Worm (Caenorhabditis elegans) whole organism, L1 larva: ENCODE measurements around the gene pkn-1.

Experiments used
- C16A3.4 ChIP-seq: fragments of 150-350 bp; optimal IDR thresholded peaks from 2 replicates; lab custom pipeline; 2014; ENCODE audit warnings: missing biosample characterization, missing genetic modification characterization
- C34B4.2 ChIP-seq: sonication (generic microtip); optimal IDR thresholded peaks from 2 replicates; lab custom pipeline; 2017; ENCODE audit warnings: mild to moderate bottlenecking, missing genetic modification characterization, missing compliant biosample characterization
- F16B12.6 ChIP-seq: fragments of 150-350 bp; optimal IDR thresholded peaks from 2 replicates; lab custom pipeline; 2014; ENCODE audit warnings: missing biosample characterization, missing genetic modification characterization
- aha-1 ChIP-seq: fragments of 150-350 bp; optimal IDR thresholded peaks from 2 replicates; lab custom pipeline; 2014; ENCODE audit warnings: missing biosample characterization, missing genetic modification characterization
- alr-1 ChIP-seq: fragments of 200-800 bp; sonication (Bioruptor generic); optimal IDR thresholded peaks from 2 replicates; lab custom pipeline; 2018; ENCODE audit warnings: borderline replicate concordance, mild to moderate bottlenecking, missing genetic modification characterization, missing compliant biosample characterization
- blmp-1 ChIP-seq: fragments of 150-350 bp; optimal IDR thresholded peaks from 2 replicates; lab custom pipeline; 2014; ENCODE audit warnings: missing biosample characterization, missing genetic modification characterization
- ceh-63 ChIP-seq: fragments of 200-800 bp; sonication (Bioruptor generic); optimal IDR thresholded peaks from 2 replicates; lab custom pipeline; 2018; ENCODE audit warnings: mild to moderate bottlenecking, missing genetic modification characterization, missing compliant biosample characterization
- ceh-8 ChIP-seq: fragments of 200-800 bp; sonication (Bioruptor generic); optimal IDR thresholded peaks from 2 replicates; lab custom pipeline; 2018; ENCODE audit warnings: mild to moderate bottlenecking, missing genetic modification characterization, moderate library complexity, missing compliant biosample characterization
- ceh-82 ChIP-seq, 3 experiments: fragments of 150-350 bp in 1 of 3; sonication (generic microtip) in 2 of 3; optimal IDR thresholded peaks; 2 replicates each; lab custom pipeline; 2014 to 2017; ENCODE audit warnings: missing biosample characterization in 3 of 3, missing genetic modification characterization in 3 of 3
- ceh-88 ChIP-seq: fragments of 200-800 bp; sonication (Bioruptor generic); IDR thresholded peaks from 2 replicates; pipeline ENCODE4 v1.3.6; 2022; ENCODE audit warnings: missing genetic modification characterization, missing compliant biosample characterization
- ces-1 ChIP-seq: fragments of 150-350 bp; optimal IDR thresholded peaks from 2 replicates; lab custom pipeline; 2014; ENCODE audit warnings: missing biosample characterization, missing genetic modification reagents, missing genetic modification characterization
- efl-1 ChIP-seq, 4 experiments: fragments of 150-350 bp; optimal IDR thresholded peaks in 3 of 4; peaks in 1 of 4; 1 replicate in 1 of 4; 2 replicates in 3 of 4; lab custom pipeline; 2014; ENCODE audit warnings: missing biosample characterization in 2 of 4, missing genetic modification characterization in 2 of 4, missing genetic modification reagents in 2 of 4
- elt-2 ChIP-seq: sonication (generic microtip); optimal IDR thresholded peaks from 2 replicates; lab custom pipeline; 2016; ENCODE audit warnings: missing genetic modification characterization, mild to moderate bottlenecking, inconsistent platforms, missing compliant biosample characterization, missing genetic modification reagents
- ets-5 ChIP-seq: fragments of 200-800 bp; sonication (Bioruptor generic); IDR thresholded peaks from 2 replicates; pipeline ENCODE4 v1.3.6; 2022; ENCODE audit warnings: missing genetic modification characterization, missing compliant biosample characterization
- fkh-4 ChIP-seq: sonication (generic microtip); optimal IDR thresholded peaks from 2 replicates; lab custom pipeline; 2016; ENCODE audit warnings: missing compliant biosample characterization, missing genetic modification characterization, borderline replicate concordance
- grh-1 ChIP-seq: fragments of 200-800 bp; sonication (Bioruptor generic); IDR thresholded peaks from 2 replicates; pipeline ENCODE4 v1.3.6; 2022; ENCODE audit warnings: missing genetic modification reagents, missing genetic modification characterization, missing compliant biosample characterization
- hlh-4 ChIP-seq: sonication (generic microtip); optimal IDR thresholded peaks from 2 replicates; lab custom pipeline; 2016; ENCODE audit warnings: mild to moderate bottlenecking, missing genetic modification characterization, missing compliant biosample characterization
- hpl-2 ChIP-seq: fragments of 150-350 bp; optimal IDR thresholded peaks from 2 replicates; lab custom pipeline; 2014; ENCODE audit warnings: missing biosample characterization, missing genetic modification reagents, missing genetic modification characterization
- lin-14 ChIP-seq: fragments of 200-800 bp; sonication (Bioruptor generic); optimal IDR thresholded peaks from 2 replicates; lab custom pipeline; 2018; ENCODE audit warnings: mild to moderate bottlenecking, missing genetic modification characterization, moderate library complexity, missing compliant biosample characterization
- lir-3 ChIP-seq: sonication (generic microtip); optimal IDR thresholded peaks from 2 replicates; lab custom pipeline; 2016; ENCODE audit warnings: mild to moderate bottlenecking, missing genetic modification characterization, moderate library complexity, missing compliant biosample characterization; ENCODE audit not compliant: poor library complexity
- lsy-2 ChIP-seq, 2 experiments: fragments of 150-350 bp; optimal IDR thresholded peaks; 2 replicates each; lab custom pipeline; 2014; ENCODE audit warnings: missing biosample characterization in 2 of 2, missing genetic modification characterization in 2 of 2
- mef-2 ChIP-seq: fragments of 150-350 bp; optimal IDR thresholded peaks from 2 replicates; lab custom pipeline; 2014; ENCODE audit warnings: missing biosample characterization, missing genetic modification characterization
- mep-1 ChIP-seq: fragments of 150-350 bp; optimal IDR thresholded peaks from 2 replicates; lab custom pipeline; 2014; ENCODE audit warnings: missing biosample characterization, missing genetic modification characterization
- nhr-19 ChIP-seq: fragments of 200-800 bp; sonication (Bioruptor generic); conservative IDR thresholded peaks from 2 replicates; pipeline ENCODE4 v1.3.6; 2022; ENCODE audit warnings: missing genetic modification characterization, missing compliant biosample characterization
- nhr-20 ChIP-seq: sonication (generic microtip); optimal IDR thresholded peaks from 2 replicates; lab custom pipeline; 2016; ENCODE audit warnings: mild to moderate bottlenecking, missing genetic modification characterization, missing compliant biosample characterization
- nhr-28 ChIP-seq: fragments of 150-350 bp; optimal IDR thresholded peaks from 2 replicates; lab custom pipeline; 2014; ENCODE audit warnings: missing biosample characterization, missing genetic modification characterization
- nhr-47 ChIP-seq: sonication (generic microtip); optimal IDR thresholded peaks from 2 replicates; lab custom pipeline; 2016; ENCODE audit warnings: mild to moderate bottlenecking, missing genetic modification characterization, moderate library complexity, missing compliant biosample characterization
- nhr-71 ChIP-seq: sonication (generic microtip); optimal IDR thresholded peaks from 2 replicates; lab custom pipeline; 2016; ENCODE audit warnings: mild to moderate bottlenecking, missing genetic modification characterization, moderate library complexity, missing compliant biosample characterization
- nhr-77 ChIP-seq: fragments of 150-350 bp; optimal IDR thresholded peaks from 2 replicates; lab custom pipeline; 2014; ENCODE audit warnings: missing biosample characterization, missing genetic modification characterization
- nhr-84 ChIP-seq: sonication (generic microtip); optimal IDR thresholded peaks from 2 replicates; lab custom pipeline; 2017; ENCODE audit warnings: missing biosample characterization, missing genetic modification characterization
- nhr-85 ChIP-seq: sonication (generic microtip); peaks from one replicate; lab custom pipeline; 2016; ENCODE audit warnings: missing genetic modification characterization, inconsistent platforms, missing compliant biosample characterization
- pag-3 ChIP-seq: sonication (generic microtip); optimal IDR thresholded peaks from 2 replicates; lab custom pipeline; 2017; ENCODE audit warnings: missing genetic modification characterization, mild to moderate bottlenecking, missing compliant biosample characterization, antibody characterized with exemption, borderline replicate concordance; ENCODE audit not compliant: insufficient read depth
- pax-3 ChIP-seq: fragments of 200-800 bp; sonication (Bioruptor generic); optimal IDR thresholded peaks from 2 replicates; lab custom pipeline; 2018; ENCODE audit warnings: mild to moderate bottlenecking, missing genetic modification characterization, moderate library complexity, missing compliant biosample characterization
- rnt-1 ChIP-seq: sonication (generic microtip); optimal IDR thresholded peaks from 2 replicates; lab custom pipeline; 2016; ENCODE audit warnings: mild to moderate bottlenecking, missing genetic modification characterization, moderate library complexity, missing compliant biosample characterization
- snpc-4 ChIP-seq: fragments of 150-350 bp; optimal IDR thresholded peaks from 2 replicates; lab custom pipeline; 2014; ENCODE audit warnings: missing biosample characterization, missing genetic modification characterization
- snu-23 ChIP-seq: sonication (generic microtip); optimal IDR thresholded peaks from 2 replicates; lab custom pipeline; 2016; ENCODE audit warnings: missing genetic modification characterization, missing compliant biosample characterization
- sup-37 ChIP-seq: fragments of 200-800 bp; sonication (Bioruptor generic); optimal IDR thresholded peaks from 2 replicates; lab custom pipeline; 2018; ENCODE audit warnings: mild to moderate bottlenecking, missing genetic modification characterization, missing compliant biosample characterization
- swsn-7 ChIP-seq: sonication (generic microtip); optimal IDR thresholded peaks from 2 replicates; lab custom pipeline; 2016; ENCODE audit warnings: missing genetic modification characterization, missing compliant biosample characterization
- tbx-2 ChIP-seq: sonication (generic microtip); optimal IDR thresholded peaks from 2 replicates; lab custom pipeline; 2016; ENCODE audit warnings: missing genetic modification characterization, missing compliant biosample characterization
- tlp-1 ChIP-seq: fragments of 150-350 bp; optimal IDR thresholded peaks from 2 replicates; lab custom pipeline; 2014; ENCODE audit warnings: missing biosample characterization, missing genetic modification characterization
- unc-30 ChIP-seq: sonication (generic microtip); optimal IDR thresholded peaks from 2 replicates; lab custom pipeline; 2017; ENCODE audit warnings: missing biosample characterization, missing genetic modification characterization
- unc-86 ChIP-seq: sonication (generic microtip); optimal IDR thresholded peaks from 2 replicates; lab custom pipeline; 2016; ENCODE audit warnings: missing genetic modification characterization, missing compliant biosample characterization
- vab-15 ChIP-seq: sonication (generic microtip); optimal IDR thresholded peaks from 2 replicates; lab custom pipeline; 2017; ENCODE audit warnings: missing genotype, mild to moderate bottlenecking, missing genetic modification characterization, missing compliant biosample characterization

Gene pkn-1

DNA sequence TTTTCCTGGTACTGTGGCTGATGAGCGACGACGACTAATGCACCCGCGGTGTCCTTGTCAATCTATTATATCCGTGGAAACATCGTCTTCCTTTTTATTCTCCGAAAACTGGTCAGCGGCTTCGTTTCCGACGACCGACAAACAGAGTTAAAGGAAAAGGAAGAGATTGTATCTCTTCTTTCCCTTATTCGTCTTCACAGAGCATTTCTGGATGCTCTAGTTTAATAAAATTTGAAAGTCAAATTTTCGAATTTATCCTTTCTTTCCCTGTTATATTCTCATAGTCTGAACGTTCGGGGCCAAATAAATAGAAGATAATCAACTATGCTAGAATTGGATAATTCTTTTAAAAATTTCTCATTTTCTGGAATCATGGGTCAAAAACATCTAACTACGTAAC is 4.2 kb upstream of the pkn-1 start:
- TF ChIP-seq alr-1 (tag; lab: Kevin White, UChicago) (no peak), blmp-1 (tag; lab: Kevin White, UChicago) (peak; percentile 44), lin-14 (GFP tag; lab: Kevin White, UChicago) (peak; percentile 7)

DNA sequence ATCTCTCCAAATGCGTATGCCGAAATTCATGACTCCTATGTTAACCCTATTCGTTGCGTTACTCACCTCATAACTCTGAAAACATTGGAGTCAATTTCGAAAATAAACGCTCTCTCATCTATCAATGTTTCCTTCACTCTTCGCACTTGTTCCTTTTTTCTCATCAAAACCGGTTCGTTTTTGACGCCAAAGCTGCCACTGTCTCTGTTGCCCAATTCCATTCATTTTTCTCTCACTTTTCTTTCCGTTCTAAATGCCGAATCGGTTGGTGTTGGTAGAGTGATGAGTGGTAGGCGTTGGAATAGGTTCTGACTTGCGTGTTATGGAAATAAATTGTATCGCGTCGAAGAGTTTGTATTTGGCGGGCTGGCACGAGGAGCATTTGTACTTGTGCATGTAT is 3.7 kb upstream of the pkn-1 start:
- TF ChIP-seq pag-3 (peak; percentile 43), hlh-4 (tag; lab: Kevin White, UChicago) (no peak), snu-23 (GFP tag; lab: Kevin White, UChicago) (peak; percentile 8), rnt-1 (tag; lab: Kevin White, UChicago) (no peak), ceh-88 (GFP tag; lab: Robert Waterston, UW) (no peak), nhr-85 (peak; percentile 71), nhr-84 (no peak), nhr-20 (no peak), aha-1 (no peak), fkh-4 (no peak), blmp-1 (tag; lab: Kevin White, UChicago) (peak; percentile 62), lin-14 (GFP tag; lab: Kevin White, UChicago) (peak; percentile 48), ceh-63 (GFP tag; lab: Kevin White, UChicago) (no peak), unc-86 (tag; lab: Kevin White, UChicago) (no peak)
- TF ChIP-seq, all 84 proteins: peak for 5

- TF ChIP-seq mep-1 (tag; lab: Kevin White, UChicago): peak; percentile 40
- no peak for TF ChIP-seq pax-3 (tag; lab: Kevin White, UChicago)
- TF ChIP-seq blmp-1 (tag; lab: Kevin White, UChicago): no peak
- TF ChIP-seq nhr-28 (tag; lab: Kevin White, UChicago): no peak
- no peak for TF ChIP-seq efl-1 (optimal IDR thresholded peaks at IDR 0.05; lab: Kevin White, UChicago)
- peak in 1 of 2 experiments; percentile 15 for TF ChIP-seq efl-1 (GFP tag; optimal IDR thresholded peaks at IDR 0.05 in 1 of 2; lab: Kevin White, UChicago)
- peak in 1 of 2 experiments; percentile 19 for TF ChIP-seq lsy-2 (tag; optimal IDR thresholded peaks at IDR 0.05; lab: Kevin White, UChicago)
- peak; percentile 20 for TF ChIP-seq tbx-2 (tag; lab: Kevin White, UChicago)
- TF ChIP-seq vab-15 (tag; lab: Kevin White, UChicago): no peak
- TF ChIP-seq nhr-71 (tag; lab: Kevin White, UChicago): peak; percentile 69
- TF ChIP-seq rnt-1 (tag; lab: Kevin White, UChicago): peak; percentile 46
- TF ChIP-seq nhr-84: no peak
- TF ChIP-seq pag-3: peak; percentile 33
- TF ChIP-seq tlp-1 (tag; lab: Kevin White, UChicago): no peak
- TF ChIP-seq fkh-4: no peak
- peak; percentile 41 for TF ChIP-seq nhr-20
- no peak for TF ChIP-seq ceh-82 (tag; optimal IDR thresholded peaks at IDR 0.05; lab: Kevin White, UChicago)
- TF ChIP-seq nhr-19 (GFP tag; lab: Robert Waterston, UW): peak; percentile 30; the same call in 1 of the 2 replicates
- TF ChIP-seq grh-1 (GFP tag; lab: Robert Waterston, UW): no peak
- TF ChIP-seq hpl-2 (GFP tag; lab: Kevin White, UChicago): no peak
- peak; percentile 76 for TF ChIP-seq lin-14 (GFP tag; lab: Kevin White, UChicago)
- TF ChIP-seq ces-1 (GFP tag; lab: Kevin White, UChicago): no peak
- peak; percentile 47 for TF ChIP-seq snu-23 (GFP tag; lab: Kevin White, UChicago)
These were observed 2.8 kb upstream of the pkn-1 start for ce11 chrX:10394238-10394637.

ce11 chrX:10395177-10395576 is 1.9 kb upstream of the pkn-1 start:
- no peak for TF ChIP-seq nhr-20
- peak; percentile 48 for TF ChIP-seq elt-2 (tag; lab: Kevin White, UChicago)

ce11 chrX:10395668-10396067 is 1.4 kb upstream of the pkn-1 start:
- TF ChIP-seq sup-37 (GFP tag; lab: Kevin White, UChicago) (no peak), aha-1 (no peak), F16B12.6 (no peak), grh-1 (GFP tag; lab: Robert Waterston, UW) (no peak), hlh-4 (tag; lab: Kevin White, UChicago) (no peak), snpc-4 (no peak), C34B4.2 (no peak), lir-3 (tag; lab: Kevin White, UChicago) (no peak), swsn-7 (tag; lab: Kevin White, UChicago) (peak; percentile 3), tlp-1 (tag; lab: Kevin White, UChicago) (no peak), nhr-47 (tag; lab: Kevin White, UChicago) (no peak), nhr-19 (GFP tag; lab: Robert Waterston, UW) (0 out of 2 replicates have a peak, but pooled peaks have one; percentile 6), C16A3.4 (tag; lab: Kevin White, UChicago) (no peak), ets-5 (GFP tag; lab: Robert Waterston, UW) (no peak), lin-14 (GFP tag; lab: Kevin White, UChicago) (peak; percentile 61), ceh-8 (GFP tag; lab: Kevin White, UChicago) (no peak), mef-2 (tag; lab: Kevin White, UChicago) (no peak), unc-30 (tag; lab: Kevin White, UChicago) (no peak), hpl-2 (GFP tag; lab: Kevin White, UChicago) (no peak), nhr-77 (tag; lab: Kevin White, UChicago) (peak; percentile 21), snu-23 (GFP tag; lab: Kevin White, UChicago) (peak; percentile 10)
